Fruit fly (Drosophila melanogaster): ENCODE results near the gene Rab11.

The Rab11 gene

DNA sequence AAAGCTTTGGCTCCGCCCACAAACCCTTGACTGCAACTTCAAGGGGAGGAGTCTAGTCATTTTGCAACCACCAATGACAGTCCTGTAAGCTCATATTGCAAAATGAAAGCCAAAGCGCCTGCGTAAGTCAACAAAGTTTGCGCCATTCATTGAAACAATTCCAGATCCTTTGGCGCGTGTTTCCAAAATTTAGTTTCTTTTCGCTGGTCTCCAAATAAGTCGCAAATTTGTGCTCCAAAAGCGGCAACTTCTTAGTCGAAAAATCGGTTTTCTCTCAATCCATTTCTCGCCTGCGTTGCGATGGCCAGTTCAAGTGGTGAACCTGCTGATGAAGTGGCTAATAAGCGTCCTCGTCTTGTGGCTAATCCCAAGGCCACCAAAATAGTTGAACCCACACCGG, 37.5 kb upstream of the Rab11 start, which contains the start of gene dmrt93B:
TSS of gene dmrt93B (plus strand) at position 301 of the 400 bp plus-strand sequence.
- no peak for TF ChIP-seq Dll (optimal IDR thresholded peaks at IDR 0.05)
- no peak for TF ChIP-seq EcR (GFP tag; optimal IDR thresholded peaks at IDR 0.05)
- TF ChIP-seq pan (optimal IDR thresholded peaks at IDR 0.05): no peak
- no peak for TF ChIP-seq psq (optimal IDR thresholded peaks at IDR 0.05)
- TF ChIP-seq CG8478 (optimal IDR thresholded peaks at IDR 0.05): no peak
- TF ChIP-seq usp (GFP tag; optimal IDR thresholded peaks at IDR 0.05): no peak

dm6 chr3R:21077577-21077976, 33.6 kb upstream of the Rab11 start:
- TF ChIP-seq EcR (GFP tag; optimal IDR thresholded peaks at IDR 0.05) (no peak), pan (optimal IDR thresholded peaks at IDR 0.05) (no peak), CG8478 (optimal IDR thresholded peaks at IDR 0.05) (no peak), usp (GFP tag; optimal IDR thresholded peaks at IDR 0.05) (no peak), Dll (optimal IDR thresholded peaks at IDR 0.05) (no peak), psq (optimal IDR thresholded peaks at IDR 0.05) (no peak)

DNA sequence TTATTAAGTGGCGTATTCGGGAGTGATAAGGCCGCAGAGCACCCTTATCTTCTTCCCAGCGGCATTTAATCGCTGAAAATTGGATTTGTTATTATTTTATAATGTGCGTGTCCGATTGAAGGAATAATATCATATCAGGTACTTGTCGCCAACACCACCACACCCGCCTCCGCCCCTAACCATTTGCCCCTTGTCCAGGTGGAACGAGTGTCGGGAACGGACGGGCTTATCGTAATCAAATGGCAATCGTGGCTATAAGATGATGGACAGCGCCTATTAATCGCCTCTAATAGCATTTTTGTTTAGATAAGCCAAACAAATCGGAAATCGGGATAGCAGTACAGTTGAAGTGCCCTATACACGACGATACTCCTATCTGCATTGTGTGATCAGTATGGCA, 33.0 kb upstream of the Rab11 start:
- TF ChIP-seq CG8478 (optimal IDR thresholded peaks at IDR 0.05): no peak
- no peak for TF ChIP-seq usp (GFP tag; optimal IDR thresholded peaks at IDR 0.05)
- no peak for TF ChIP-seq Dll (optimal IDR thresholded peaks at IDR 0.05)
- no peak for TF ChIP-seq psq (optimal IDR thresholded peaks at IDR 0.05)
- no peak for TF ChIP-seq EcR (GFP tag; optimal IDR thresholded peaks at IDR 0.05)
- no peak for TF ChIP-seq pan (optimal IDR thresholded peaks at IDR 0.05)

DNA sequence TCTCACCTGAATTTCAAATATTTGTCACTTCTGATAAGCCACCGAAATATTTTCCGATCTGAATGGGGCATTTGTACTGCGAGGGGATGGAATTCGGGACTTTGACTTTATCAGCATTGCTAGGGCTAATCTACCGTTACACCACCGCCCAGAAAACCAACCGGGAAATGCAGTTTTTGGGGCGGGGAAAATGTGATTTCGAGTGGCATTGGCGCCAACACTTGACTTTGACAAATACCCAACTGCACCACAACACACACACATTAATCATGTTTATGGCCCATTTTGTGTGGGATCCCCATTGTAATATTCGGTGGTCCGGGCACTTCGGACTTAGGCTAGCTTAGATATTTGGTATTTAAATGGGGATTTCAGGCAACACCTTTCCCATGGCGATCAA, 32.2 kb upstream of the Rab11 start:
- TF ChIP-seq psq (optimal IDR thresholded peaks at IDR 0.05) (no peak), Dll (optimal IDR thresholded peaks at IDR 0.05) (no peak), pan (optimal IDR thresholded peaks at IDR 0.05) (no peak), usp (GFP tag; optimal IDR thresholded peaks at IDR 0.05) (no peak), EcR (GFP tag; optimal IDR thresholded peaks at IDR 0.05) (no peak), CG8478 (optimal IDR thresholded peaks at IDR 0.05) (no peak)

dm6 chr3R:21080876-21081586, 30.2 kb upstream of the Rab11 start, which contains the start of gene HHEX:
Gene HHEX (minus strand): TSS chr3R:21080926.
- no peak for TF ChIP-seq pan (optimal IDR thresholded peaks at IDR 0.05)
- no peak for TF ChIP-seq CG8478 (optimal IDR thresholded peaks at IDR 0.05)
- no peak for TF ChIP-seq usp (GFP tag; optimal IDR thresholded peaks at IDR 0.05)
- no peak for TF ChIP-seq Dll (optimal IDR thresholded peaks at IDR 0.05)
- TF ChIP-seq EcR (GFP tag; optimal IDR thresholded peaks at IDR 0.05): no peak
- no peak for TF ChIP-seq psq (optimal IDR thresholded peaks at IDR 0.05)

DNA sequence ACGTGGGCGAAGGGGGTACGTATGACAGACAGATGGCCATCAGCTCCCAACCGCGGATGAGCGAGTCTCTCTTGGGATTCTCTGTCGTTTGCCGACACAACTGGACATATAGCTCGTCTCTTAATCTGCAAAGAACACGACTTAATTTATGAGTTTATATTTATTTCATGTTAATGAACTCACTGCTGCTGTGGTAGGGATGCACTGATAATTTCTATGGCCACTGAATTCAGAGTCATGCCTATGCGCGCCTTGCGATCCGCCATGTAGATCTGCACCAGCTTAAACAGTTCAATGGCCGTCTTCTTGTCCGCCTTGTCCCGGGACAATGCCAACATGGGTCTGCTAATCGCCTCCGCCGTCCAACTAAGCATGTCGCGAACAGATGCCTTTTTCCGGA, 26.2 kb upstream of the Rab11 start:
- no peak for TF ChIP-seq psq (optimal IDR thresholded peaks at IDR 0.05)
- TF ChIP-seq Dll (optimal IDR thresholded peaks at IDR 0.05): no peak
- TF ChIP-seq EcR (GFP tag; optimal IDR thresholded peaks at IDR 0.05): no peak
- no peak for TF ChIP-seq usp (GFP tag; optimal IDR thresholded peaks at IDR 0.05)
- no peak for TF ChIP-seq pan (optimal IDR thresholded peaks at IDR 0.05)
- no peak for TF ChIP-seq CG8478 (optimal IDR thresholded peaks at IDR 0.05)

DNA sequence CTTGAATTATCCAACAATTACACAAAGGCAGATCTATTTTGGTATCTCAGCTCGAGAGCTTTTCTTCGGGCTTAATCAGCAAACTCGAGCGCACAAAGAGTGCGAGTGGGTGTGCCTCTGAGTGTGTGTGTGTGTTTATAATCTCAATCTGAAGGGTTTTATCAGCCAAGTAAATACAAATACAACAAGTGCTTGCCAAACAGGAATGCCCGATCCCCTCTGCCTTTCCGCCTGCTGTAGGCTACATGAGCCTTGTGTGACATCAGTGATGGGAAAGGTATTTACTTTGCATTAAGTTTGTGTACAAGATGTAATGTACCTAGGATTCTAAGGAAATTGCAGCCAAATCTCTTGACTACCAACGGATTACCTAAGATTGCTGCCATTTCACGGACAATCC, 21.8 kb upstream of the Rab11 start:
- no peak for TF ChIP-seq Dll (optimal IDR thresholded peaks at IDR 0.05)
- TF ChIP-seq CG8478 (optimal IDR thresholded peaks at IDR 0.05): no peak
- no peak for TF ChIP-seq pan (optimal IDR thresholded peaks at IDR 0.05)
- no peak for TF ChIP-seq usp (GFP tag; optimal IDR thresholded peaks at IDR 0.05)
- no peak for TF ChIP-seq EcR (GFP tag; optimal IDR thresholded peaks at IDR 0.05)
- no peak for TF ChIP-seq psq (optimal IDR thresholded peaks at IDR 0.05)

- no peak for TF ChIP-seq EcR (GFP tag; optimal IDR thresholded peaks at IDR 0.05)
- no peak for TF ChIP-seq usp (GFP tag; optimal IDR thresholded peaks at IDR 0.05)
- no peak for TF ChIP-seq psq (optimal IDR thresholded peaks at IDR 0.05)
- TF ChIP-seq pan (optimal IDR thresholded peaks at IDR 0.05): no peak
- TF ChIP-seq CG8478 (optimal IDR thresholded peaks at IDR 0.05): no peak
- TF ChIP-seq Dll (optimal IDR thresholded peaks at IDR 0.05): no peak
These were observed 20.8 kb upstream of the Rab11 start for dm6 chr3R:21090230-21091021.

DNA sequence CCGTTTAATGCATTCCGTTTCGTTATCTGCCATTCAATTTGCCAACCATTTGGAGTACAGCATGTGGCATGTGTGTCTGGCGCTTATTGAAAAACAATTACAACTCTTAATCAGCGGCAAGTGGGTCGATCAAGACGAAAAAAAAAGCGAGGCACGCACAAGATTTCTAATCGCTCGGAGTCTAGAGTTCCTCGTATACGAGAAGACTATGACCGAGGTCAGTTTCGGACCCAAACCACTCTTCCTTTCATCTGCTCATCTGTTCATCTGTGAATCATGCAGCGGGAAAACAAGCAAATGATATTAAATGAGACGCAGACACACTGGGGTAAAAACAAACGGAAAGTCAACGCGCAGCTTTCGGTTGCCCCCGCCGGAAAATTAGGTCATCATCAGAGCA, 19.7 kb upstream of the Rab11 start:
- TF ChIP-seq Dll (optimal IDR thresholded peaks at IDR 0.05): no peak
- no peak for TF ChIP-seq usp (GFP tag; optimal IDR thresholded peaks at IDR 0.05)
- no peak for TF ChIP-seq CG8478 (optimal IDR thresholded peaks at IDR 0.05)
- TF ChIP-seq pan (optimal IDR thresholded peaks at IDR 0.05): no peak
- TF ChIP-seq psq (optimal IDR thresholded peaks at IDR 0.05): no peak
- TF ChIP-seq EcR (GFP tag; optimal IDR thresholded peaks at IDR 0.05): no peak

dm6 chr3R:21092036-21092435, 19.2 kb upstream of the Rab11 start:
- TF ChIP-seq psq (optimal IDR thresholded peaks at IDR 0.05) (no peak), EcR (GFP tag; optimal IDR thresholded peaks at IDR 0.05) (no peak), pan (optimal IDR thresholded peaks at IDR 0.05) (no peak), Dll (optimal IDR thresholded peaks at IDR 0.05) (no peak), CG8478 (optimal IDR thresholded peaks at IDR 0.05) (no peak), usp (GFP tag; optimal IDR thresholded peaks at IDR 0.05) (no peak)

DNA sequence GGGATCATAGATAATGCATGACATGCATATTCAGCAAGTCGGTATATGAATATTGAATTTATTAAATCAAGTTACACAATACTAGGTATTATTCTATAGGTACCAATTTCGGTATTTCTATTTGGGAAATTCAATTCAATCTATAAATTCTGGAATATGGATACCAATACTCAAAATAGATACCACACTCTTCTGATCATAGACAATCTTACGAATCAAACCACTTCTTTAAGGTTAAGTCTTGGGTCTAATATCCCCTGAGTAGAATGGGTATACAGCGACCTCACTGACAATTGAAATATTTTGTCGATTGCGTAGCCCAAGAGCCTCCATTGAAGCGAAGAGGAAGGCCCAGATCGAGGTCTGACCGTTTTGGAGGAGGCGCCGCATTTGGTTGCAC, 18.4 kb upstream of the Rab11 start:
- no peak for TF ChIP-seq pan (optimal IDR thresholded peaks at IDR 0.05)
- no peak for TF ChIP-seq EcR (GFP tag; optimal IDR thresholded peaks at IDR 0.05)
- no peak for TF ChIP-seq Dll (optimal IDR thresholded peaks at IDR 0.05)
- no peak for TF ChIP-seq psq (optimal IDR thresholded peaks at IDR 0.05)
- TF ChIP-seq CG8478 (optimal IDR thresholded peaks at IDR 0.05): no peak
- TF ChIP-seq usp (GFP tag; optimal IDR thresholded peaks at IDR 0.05): no peak

DNA sequence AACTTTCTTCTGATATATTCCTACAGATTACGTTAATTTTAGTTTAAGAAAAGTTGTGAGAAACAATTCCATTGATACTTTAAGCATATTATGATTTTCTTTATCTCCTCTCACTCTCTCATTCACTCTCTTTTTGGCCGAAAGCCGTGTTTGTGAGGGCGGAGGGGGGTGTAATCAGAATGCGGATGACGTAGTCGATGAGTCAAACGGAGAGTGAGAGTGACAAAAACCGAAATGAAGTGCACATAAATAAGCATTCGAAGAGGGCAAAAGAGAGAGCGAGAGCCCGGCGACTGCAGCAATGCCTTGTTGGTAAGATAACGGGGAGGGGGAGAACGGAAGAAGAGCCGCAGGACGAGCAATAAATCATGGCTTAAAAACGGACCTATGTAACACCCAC, 16.9 kb upstream of the Rab11 start:
- TF ChIP-seq CG8478 (optimal IDR thresholded peaks at IDR 0.05): no peak
- TF ChIP-seq EcR (GFP tag; optimal IDR thresholded peaks at IDR 0.05): no peak
- TF ChIP-seq Dll (optimal IDR thresholded peaks at IDR 0.05): no peak
- no peak for TF ChIP-seq pan (optimal IDR thresholded peaks at IDR 0.05)
- no peak for TF ChIP-seq psq (optimal IDR thresholded peaks at IDR 0.05)
- no peak for TF ChIP-seq usp (GFP tag; optimal IDR thresholded peaks at IDR 0.05)

Data from whole organism.